Worm (Caenorhabditis elegans) whole organism, late embryonic: ENCODE data around the gene fut-6.

ENCODE experiments used
- F13H6.1 ChIP-seq: sonication (generic microtip); optimal IDR thresholded peaks from 2 replicates; lab custom pipeline; 2016; ENCODE audit warnings: missing genetic modification characterization, missing compliant biosample characterization
- K02D7.2 ChIP-seq: sonication (generic microtip); optimal IDR thresholded peaks from 2 replicates; lab custom pipeline; 2017; ENCODE audit warnings: mild to moderate bottlenecking, missing genetic modification characterization, missing compliant biosample characterization
- K09A11.1 ChIP-seq: sonication (generic microtip); optimal IDR thresholded peaks from 2 replicates; lab custom pipeline; 2017; ENCODE audit warnings: antibody characterized with exemption, mild to moderate bottlenecking, missing genetic modification characterization, missing compliant biosample characterization; ENCODE audit not compliant: insufficient read depth
- T23F11.4 ChIP-seq: fragments of 200-800 bp; sonication (Bioruptor generic); optimal IDR thresholded peaks from 2 replicates; lab custom pipeline; 2018; ENCODE audit warnings: mild to moderate bottlenecking, missing genetic modification characterization, missing compliant biosample characterization
- Y22D7AL.16 ChIP-seq: sonication (generic microtip); optimal IDR thresholded peaks from 2 replicates; lab custom pipeline; 2016; ENCODE audit warnings: missing genetic modification characterization, missing compliant biosample characterization
- ceh-14 ChIP-seq: sonication (generic microtip); optimal IDR thresholded peaks from 2 replicates; lab custom pipeline; 2016; ENCODE audit warnings: missing genotype, missing genetic modification characterization, missing compliant biosample characterization
- ceh-18 ChIP-seq: sonication (generic microtip); optimal IDR thresholded peaks from 2 replicates; lab custom pipeline; 2016; ENCODE audit warnings: missing genetic modification characterization, missing compliant biosample characterization
- ceh-19 ChIP-seq: fragments of 200-800 bp; sonication (Bioruptor generic); optimal IDR thresholded peaks from 2 replicates; lab custom pipeline; 2018; ENCODE audit warnings: mild to moderate bottlenecking, missing genetic modification characterization, missing compliant biosample characterization
- ceh-2 ChIP-seq: sonication (generic microtip); optimal IDR thresholded peaks from 2 replicates; lab custom pipeline; 2016; ENCODE audit warnings: missing genotype, missing genetic modification characterization, missing compliant biosample characterization
- ceh-22 ChIP-seq: sonication (generic microtip); optimal IDR thresholded peaks from 2 replicates; lab custom pipeline; 2017; ENCODE audit warnings: missing biosample characterization, missing genetic modification characterization
- ceh-31 ChIP-seq: sonication (generic microtip); optimal IDR thresholded peaks from 2 replicates; lab custom pipeline; 2016; ENCODE audit warnings: missing genetic modification characterization, missing compliant biosample characterization
- ceh-34 ChIP-seq: sonication (generic microtip); optimal IDR thresholded peaks from 2 replicates; lab custom pipeline; 2016; ENCODE audit warnings: mild to moderate bottlenecking, missing genetic modification characterization, missing compliant biosample characterization
- ceh-45 ChIP-seq: fragments of 200-800 bp; sonication (Bioruptor generic); IDR thresholded peaks from 2 replicates; pipeline ENCODE4 v1.3.6; 2022; ENCODE audit warnings: missing genetic modification reagents, missing genetic modification characterization, missing compliant biosample characterization
- ceh-48 ChIP-seq: sonication (generic microtip); optimal IDR thresholded peaks from 2 replicates; lab custom pipeline; 2016; ENCODE audit warnings: missing genetic modification characterization, inconsistent platforms, missing compliant biosample characterization
- ceh-6 ChIP-seq: fragments of 200-800 bp; sonication (Bioruptor generic); optimal IDR thresholded peaks from 2 replicates; lab custom pipeline; 2018; ENCODE audit warnings: mild to moderate bottlenecking, missing genetic modification characterization, missing compliant biosample characterization
- ceh-9 ChIP-seq: sonication (generic microtip); optimal IDR thresholded peaks from 2 replicates; lab custom pipeline; 2016; ENCODE audit warnings: mild to moderate bottlenecking, missing genetic modification characterization, inconsistent platforms, missing compliant biosample characterization
- dmd-4 ChIP-seq: sonication (generic microtip); optimal IDR thresholded peaks from 2 replicates; lab custom pipeline; 2016; ENCODE audit warnings: borderline replicate concordance, missing genetic modification characterization, missing compliant biosample characterization
- dve-1 ChIP-seq: sonication (generic microtip); optimal IDR thresholded peaks from 2 replicates; lab custom pipeline; 2017; ENCODE audit warnings: antibody characterized with exemption, mild to moderate bottlenecking, missing genetic modification characterization, missing compliant biosample characterization
- elt-2 ChIP-seq: sonication (generic microtip); optimal IDR thresholded peaks from 2 replicates; lab custom pipeline; 2016; ENCODE audit warnings: missing genetic modification reagents, missing genetic modification characterization, missing compliant biosample characterization
- ets-4 ChIP-seq: sonication (generic microtip); optimal IDR thresholded peaks from 2 replicates; lab custom pipeline; 2016; ENCODE audit warnings: missing genetic modification characterization, missing compliant biosample characterization
- fkh-10 ChIP-seq: fragments of 150-350 bp; optimal IDR thresholded peaks from 2 replicates; lab custom pipeline; 2014; ENCODE audit warnings: missing biosample characterization, missing genetic modification reagents, missing genetic modification characterization
- fkh-6 ChIP-seq: sonication (generic microtip); optimal IDR thresholded peaks from 2 replicates; lab custom pipeline; 2016; ENCODE audit warnings: missing genetic modification characterization, missing compliant biosample characterization
- gmeb-2 ChIP-seq: sonication (generic microtip); optimal IDR thresholded peaks from 2 replicates; lab custom pipeline; 2016; ENCODE audit warnings: missing genetic modification characterization, inconsistent platforms, missing compliant biosample characterization
- hlh-13 ChIP-seq: fragments of 200-800 bp; sonication (Bioruptor generic); optimal IDR thresholded peaks from 2 replicates; lab custom pipeline; 2018; ENCODE audit warnings: mild to moderate bottlenecking, missing genetic modification characterization, missing compliant biosample characterization
- hlh-15 ChIP-seq: sonication (generic microtip); optimal IDR thresholded peaks from 2 replicates; lab custom pipeline; 2016; ENCODE audit warnings: missing genetic modification characterization, missing compliant biosample characterization
- hlh-30 ChIP-seq: sonication (generic microtip); optimal IDR thresholded peaks from 2 replicates; lab custom pipeline; 2017; ENCODE audit warnings: antibody characterized with exemption, missing genetic modification characterization, missing compliant biosample characterization; ENCODE audit not compliant: insufficient read depth
- hlh-6 ChIP-seq: sonication (generic microtip); optimal IDR thresholded peaks from 2 replicates; lab custom pipeline; 2016; ENCODE audit warnings: missing genotype, missing genetic modification characterization, missing compliant biosample characterization
- lin-11 ChIP-seq: fragments of 200-800 bp; sonication (Bioruptor generic); optimal IDR thresholded peaks from 2 replicates; lab custom pipeline; 2018; ENCODE audit warnings: mild to moderate bottlenecking, missing genetic modification characterization, missing compliant biosample characterization
- madf-2 ChIP-seq: sonication (generic microtip); optimal IDR thresholded peaks from 2 replicates; lab custom pipeline; 2017; ENCODE audit warnings: missing genetic modification characterization, missing compliant biosample characterization
- nfya-1 ChIP-seq: sonication (generic microtip); optimal IDR thresholded peaks from 2 replicates; lab custom pipeline; 2017; ENCODE audit warnings: missing genetic modification characterization, mild to moderate bottlenecking, missing compliant biosample characterization, antibody characterized with exemption, moderate library complexity
- nhr-11 ChIP-seq: fragments of 150-350 bp; optimal IDR thresholded peaks from 2 replicates; lab custom pipeline; 2014; ENCODE audit warnings: missing biosample characterization, missing genetic modification characterization
- npax-4 ChIP-seq: sonication (generic microtip); optimal IDR thresholded peaks from 2 replicates; lab custom pipeline; 2016; ENCODE audit warnings: missing genetic modification characterization, missing compliant biosample characterization
- odd-2 ChIP-seq: sonication (generic microtip); optimal IDR thresholded peaks from 2 replicates; lab custom pipeline; 2017; ENCODE audit warnings: antibody characterized with exemption, mild to moderate bottlenecking, missing genetic modification characterization, missing compliant biosample characterization
- pax-1 ChIP-seq: fragments of 150-350 bp; optimal IDR thresholded peaks from 2 replicates; lab custom pipeline; 2014; ENCODE audit warnings: missing biosample characterization, missing genetic modification characterization
- pha-2 ChIP-seq: sonication (generic microtip); optimal IDR thresholded peaks from 2 replicates; lab custom pipeline; 2017; ENCODE audit warnings: mild to moderate bottlenecking, missing genetic modification characterization, missing compliant biosample characterization
- pha-4 ChIP-seq: fragments of 150-350 bp; optimal IDR thresholded peaks from 2 replicates; lab custom pipeline; 2018; ENCODE audit warnings: missing biosample characterization, missing genetic modification reagents, missing genetic modification characterization
- pqm-1 ChIP-seq: sonication (generic microtip); optimal IDR thresholded peaks from 2 replicates; lab custom pipeline; 2016; ENCODE audit warnings: missing genetic modification characterization, missing compliant biosample characterization
- pros-1 ChIP-seq: fragments of 150-350 bp; optimal IDR thresholded peaks from 2 replicates; lab custom pipeline; 2014; ENCODE audit warnings: missing biosample characterization, missing genetic modification reagents, missing genetic modification characterization
- ref-2 ChIP-seq: sonication (generic microtip); optimal IDR thresholded peaks from 2 replicates; lab custom pipeline; 2016; ENCODE audit warnings: missing genetic modification characterization, missing compliant biosample characterization
- sdc-2 ChIP-seq: sonication (generic microtip); optimal IDR thresholded peaks from 2 replicates; lab custom pipeline; 2016; ENCODE audit warnings: missing genotype, missing genetic modification characterization, missing compliant biosample characterization
- syd-9 ChIP-seq: sonication (generic microtip); optimal IDR thresholded peaks from 2 replicates; lab custom pipeline; 2016; ENCODE audit warnings: mild to moderate bottlenecking, missing genetic modification characterization, moderate library complexity, missing compliant biosample characterization
- tbx-2 ChIP-seq: sonication (generic microtip); optimal IDR thresholded peaks from 2 replicates; lab custom pipeline; 2016; ENCODE audit warnings: missing genetic modification characterization, missing compliant biosample characterization
- tbx-7 ChIP-seq: sonication (generic microtip); optimal IDR thresholded peaks from 2 replicates; lab custom pipeline; 2016; ENCODE audit warnings: missing genotype, missing genetic modification characterization, missing compliant biosample characterization
- ttx-3 ChIP-seq: sonication (generic microtip); optimal IDR thresholded peaks from 2 replicates; lab custom pipeline; 2016; ENCODE audit warnings: missing genetic modification reagents, missing genetic modification characterization, missing compliant biosample characterization
- unc-86 ChIP-seq: sonication (generic microtip); optimal IDR thresholded peaks from 2 replicates; lab custom pipeline; 2016; ENCODE audit warnings: missing genetic modification characterization, missing compliant biosample characterization

fut-6 gene

DNA sequence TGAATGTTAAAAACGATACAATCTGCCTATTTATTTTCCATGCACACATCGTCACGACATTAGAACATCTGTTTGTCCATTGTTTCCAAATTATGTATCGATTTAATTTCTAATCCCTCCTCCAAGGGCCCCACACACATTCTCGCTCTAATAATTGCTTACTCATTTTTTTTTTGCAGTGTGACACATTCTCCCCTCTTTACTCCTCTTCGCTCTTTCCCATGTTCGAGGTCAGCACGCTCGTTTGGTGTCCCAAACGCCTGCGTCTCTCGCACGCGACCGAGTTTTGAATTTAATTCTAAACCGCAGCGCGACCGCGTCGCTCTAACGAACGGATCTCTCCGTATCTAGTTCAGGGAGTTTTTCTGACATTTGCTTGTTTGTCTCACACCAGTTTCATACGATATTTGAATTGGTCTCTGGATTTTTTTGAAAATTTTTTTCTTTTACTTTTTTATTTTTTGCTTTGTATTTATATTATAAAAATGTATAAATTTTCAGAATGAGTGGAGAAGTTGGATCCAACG lies 16.9 kb upstream of the fut-6 start, which contains the start of the genes clec-140 and hmg-11 (continued):
- no peak for TF ChIP-seq fkh-6 (tag; lab: Kevin White, UChicago)
- peak; percentile 71 for TF ChIP-seq tbx-2 (tag; lab: Kevin White, UChicago)
- TF ChIP-seq hlh-6 (tag; lab: Kevin White, UChicago) = no peak
- no peak for TF ChIP-seq pros-1 (tag; lab: Kevin White, UChicago)
- no peak for TF ChIP-seq ceh-6 (GFP tag; lab: Kevin White, UChicago)
- no peak for TF ChIP-seq madf-2 (tag; lab: Kevin White, UChicago)
- TF ChIP-seq hlh-13 (GFP tag; lab: Kevin White, UChicago) = no peak
- peak; percentile 39 for TF ChIP-seq ceh-48 (tag; lab: Kevin White, UChicago)
- no peak for TF ChIP-seq tbx-7
- TF ChIP-seq pax-1 (tag; lab: Kevin White, UChicago) = no peak
- TF ChIP-seq sdc-2 (tag; lab: Kevin White, UChicago) = no peak
- TF ChIP-seq unc-86 (tag; lab: Kevin White, UChicago) = no peak
- TF ChIP-seq ceh-2 = no peak
- no peak for TF ChIP-seq npax-4 (tag; lab: Kevin White, UChicago)
- no peak for TF ChIP-seq ceh-45
- TF ChIP-seq dve-1 (tag; lab: Kevin White, UChicago) = no peak
- TF ChIP-seq hlh-30 (tag; lab: Kevin White, UChicago) = peak; percentile 54
- TF ChIP-seq Y22D7AL.16 (tag; lab: Kevin White, UChicago) = no peak
- no peak for TF ChIP-seq nhr-11 (tag; lab: Kevin White, UChicago)
- no peak for TF ChIP-seq ceh-19
- no peak for TF ChIP-seq dmd-4 (tag; lab: Kevin White, UChicago)
- TF ChIP-seq pha-4 (tag; lab: Kevin White, UChicago) = no peak
- no peak for TF ChIP-seq ceh-34 (tag; lab: Kevin White, UChicago)
- TF ChIP-seq ceh-31 (tag; lab: Kevin White, UChicago) = peak; percentile 63
- peak; percentile 43 for TF ChIP-seq elt-2 (tag; lab: Kevin White, UChicago)
- no peak for TF ChIP-seq K09A11.1
- TF ChIP-seq F13H6.1 (tag; lab: Kevin White, UChicago) = no peak
- peak; percentile 37 for TF ChIP-seq syd-9 (tag; lab: Kevin White, UChicago)
- no peak for TF ChIP-seq fkh-10 (GFP tag; lab: Kevin White, UChicago)
- TF ChIP-seq ets-4 (tag; lab: Kevin White, UChicago) = no peak
- no peak for TF ChIP-seq pha-2 (tag; lab: Kevin White, UChicago)
- TF ChIP-seq ceh-18 (tag; lab: Kevin White, UChicago) = peak; percentile 17
- no peak for TF ChIP-seq ttx-3
- peak; percentile 57 for TF ChIP-seq ref-2 (tag; lab: Kevin White, UChicago)
- no peak for TF ChIP-seq pqm-1
- no peak for TF ChIP-seq gmeb-2 (tag; lab: Kevin White, UChicago)
- TF ChIP-seq hlh-15 = no peak
- no peak for TF ChIP-seq lin-11
- no peak for TF ChIP-seq ceh-9 (tag; lab: Kevin White, UChicago)
- TF ChIP-seq ceh-22 (tag; lab: Kevin White, UChicago) = no peak
- TF ChIP-seq ceh-14 = peak; percentile 63
- no peak for TF ChIP-seq T23F11.4 (GFP tag; lab: Kevin White, UChicago)
- TF ChIP-seq odd-2 (tag; lab: Kevin White, UChicago) = no peak

DNA sequence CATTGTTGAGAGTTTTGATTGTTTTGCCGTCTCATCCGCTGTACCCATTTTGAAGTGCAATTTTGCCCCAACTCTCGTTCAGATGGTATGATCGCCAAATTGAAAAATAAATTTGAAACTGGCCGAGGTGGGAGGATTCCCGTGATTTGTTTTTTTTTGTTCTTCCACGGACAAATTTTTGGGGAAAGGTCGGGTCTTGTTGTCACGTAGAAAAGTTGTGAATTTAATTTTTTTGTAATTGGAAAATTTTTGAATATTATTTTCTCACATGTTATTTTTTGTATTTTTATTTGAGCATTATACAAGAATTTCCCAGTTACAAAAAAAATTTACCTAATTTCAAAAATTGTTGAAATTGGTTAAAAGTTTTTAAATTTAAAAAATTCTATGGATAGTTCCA lies 16.0 kb upstream of the fut-6 start, which contains the start of gene T05A7.6:
Gene T05A7.6 (minus strand): TSS at position 101 of the 400 bp plus-strand sequence.
- TF ChIP-seq nfya-1 (no peak), ttx-3 (no peak), K02D7.2 (tag; lab: Kevin White, UChicago) (no peak)
- TF ChIP-seq, all 69 proteins: peak for 0
